Worm (Caenorhabditis elegans) whole organism, mixed stage, embryonic: Measurements from ENCODE around the gene pqn-42.

ENCODE experiments used
- bed-3 ChIP-seq: fragments of 200-800 bp; sonication (Bioruptor generic); optimal IDR thresholded peaks from 3 replicates; lab custom pipeline; 2018; ENCODE audit warnings: mild to moderate bottlenecking, missing genetic modification characterization, moderate library complexity, missing compliant biosample characterization
- blmp-1 ChIP-seq: fragments of 150-350 bp; optimal IDR thresholded peaks from 2 replicates; lab custom pipeline; 2014; ENCODE audit warnings: missing biosample characterization, missing genetic modification characterization
- ces-1 ChIP-seq: fragments of 150-350 bp; optimal IDR thresholded peaks from 2 replicates; lab custom pipeline; 2014; ENCODE audit warnings: missing biosample characterization, missing genetic modification reagents, missing genetic modification characterization
- elt-3 ChIP-seq: fragments of 150-350 bp; optimal IDR thresholded peaks from 2 replicates; lab custom pipeline; 2014; ENCODE audit warnings: missing biosample characterization, missing genetic modification characterization
- lin-13 ChIP-seq: fragments of 150-350 bp; optimal IDR thresholded peaks from 2 replicates; lab custom pipeline; 2014; ENCODE audit warnings: missing biosample characterization, missing genetic modification characterization
- mep-1 ChIP-seq: fragments of 150-350 bp; optimal IDR thresholded peaks from 2 replicates; lab custom pipeline; 2017; ENCODE audit warnings: missing biosample characterization, missing genetic modification reagents, missing genetic modification characterization, inconsistent platforms
- pha-4 ChIP-seq: fragments of 150-350 bp; optimal IDR thresholded peaks from 2 replicates; lab custom pipeline; 2018; ENCODE audit warnings: missing biosample characterization, missing genetic modification reagents, missing genetic modification characterization

DNA sequence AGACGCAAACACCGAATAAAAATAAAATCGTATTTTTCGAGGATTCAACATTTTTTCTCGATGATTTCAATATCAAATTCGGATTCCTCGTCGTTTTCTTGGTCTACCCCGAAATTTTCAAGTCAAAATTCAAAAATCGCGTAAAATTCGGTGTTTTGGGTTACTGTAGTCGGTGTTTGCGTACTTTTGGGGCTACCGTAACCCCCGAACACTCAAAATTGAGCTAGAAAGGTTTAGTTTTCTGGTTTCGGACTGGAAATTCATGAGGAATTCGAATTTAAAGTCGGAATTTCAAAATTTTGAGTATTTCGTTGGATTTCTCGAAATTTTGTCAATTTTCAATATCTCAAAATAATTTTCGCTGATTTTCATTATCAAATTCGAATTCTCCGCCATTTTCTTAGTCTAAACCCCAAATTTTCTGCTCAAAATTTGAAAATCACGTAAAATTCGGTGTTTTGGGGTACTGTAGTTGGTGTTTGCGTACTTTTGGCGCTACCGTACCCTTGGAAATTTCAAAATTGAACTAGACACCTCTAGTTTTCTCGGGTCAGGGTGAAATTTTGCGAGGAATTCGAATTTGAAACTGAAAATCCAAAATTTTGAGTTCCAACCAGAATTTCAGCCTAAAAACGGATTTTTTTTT, 2.7 kb downstream of the pqn-42 start:
- TF ChIP-seq blmp-1 (tag; lab: Kevin White, UChicago) (no peak), mep-1 (tag; lab: Kevin White, UChicago) (no peak), bed-3 (GFP tag; lab: Kevin White, UChicago) (no peak), pha-4 (no peak), ces-1 (GFP tag; lab: Kevin White, UChicago) (no peak), lin-13 (tag; lab: Kevin White, UChicago) (peak; percentile 55), elt-3 (no peak)
